Fruit fly (Drosophila melanogaster): ENCODE data around the gene Or1a.
A peak's percentile ranks its signal among the peaks of the same experiment; 100 is the strongest.

Or1a gene

DNA sequence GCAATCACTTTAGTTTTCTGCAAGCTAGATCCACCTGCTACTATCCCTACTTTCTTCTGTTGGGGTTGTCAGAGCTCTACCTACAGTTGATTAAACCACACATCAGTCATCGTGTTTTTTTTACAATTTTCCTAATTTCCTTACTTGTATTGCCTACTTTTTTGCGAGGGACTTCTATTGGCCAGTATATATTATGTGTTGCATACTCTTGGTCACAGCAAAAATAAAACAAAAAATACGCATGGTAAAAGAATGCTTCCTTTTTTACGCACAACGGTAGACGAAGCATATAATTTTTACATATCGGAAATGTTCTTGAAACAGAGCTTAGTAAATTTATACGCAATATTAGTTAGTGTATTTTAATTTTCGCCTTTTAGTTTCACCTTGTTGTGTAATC is 46.5 kb downstream of the Or1a start (continued):
- TF ChIP-seq CG8319 (GFP tag; optimal IDR thresholded peaks at IDR 0.05) (no peak), CG16779 (tag; optimal IDR thresholded peaks at IDR 0.05) (peak; percentile 51), Ets21C (GFP tag; optimal IDR thresholded peaks at IDR 0.05) (no peak), Hr4 (GFP tag; optimal IDR thresholded peaks at IDR 0.05) (no peak), Met (GFP tag; optimal IDR thresholded peaks at IDR 0.05) (no peak), net (GFP tag; optimal IDR thresholded peaks at IDR 0.05) (peak; percentile 70), svp (GFP tag) (no peak), CG6276 (GFP tag; optimal IDR thresholded peaks at IDR 0.05) (peak; percentile 35), cyc (GFP tag; optimal IDR thresholded peaks at IDR 0.05) (no peak), CG6854 (GFP tag; optimal IDR thresholded peaks at IDR 0.05) (peak; percentile 11), CG11902 (GFP tag; optimal IDR thresholded peaks at IDR 0.05) (no peak), Smox (GFP tag; optimal IDR thresholded peaks at IDR 0.05) (no peak), Gug (GFP tag; IDR thresholded peaks at IDR 0.05) (peak; percentile 72), ss (GFP tag; optimal IDR thresholded peaks at IDR 0.05) (peak in 1 of 2 experiments; percentile 56), CG3032 (tag; optimal IDR thresholded peaks at IDR 0.05) (peak; percentile 75), CG7368 (GFP tag; optimal IDR thresholded peaks at IDR 0.05) (no peak), vri (GFP tag; optimal IDR thresholded peaks at IDR 0.05) (no peak), salr (GFP tag; optimal IDR thresholded peaks at IDR 0.05) (peak; percentile 34 to 82), CG8119 (GFP tag; IDR thresholded peaks at IDR 0.05) (0 out of 3 replicates have a peak, but pooled peaks have one; percentile 39)

DNA sequence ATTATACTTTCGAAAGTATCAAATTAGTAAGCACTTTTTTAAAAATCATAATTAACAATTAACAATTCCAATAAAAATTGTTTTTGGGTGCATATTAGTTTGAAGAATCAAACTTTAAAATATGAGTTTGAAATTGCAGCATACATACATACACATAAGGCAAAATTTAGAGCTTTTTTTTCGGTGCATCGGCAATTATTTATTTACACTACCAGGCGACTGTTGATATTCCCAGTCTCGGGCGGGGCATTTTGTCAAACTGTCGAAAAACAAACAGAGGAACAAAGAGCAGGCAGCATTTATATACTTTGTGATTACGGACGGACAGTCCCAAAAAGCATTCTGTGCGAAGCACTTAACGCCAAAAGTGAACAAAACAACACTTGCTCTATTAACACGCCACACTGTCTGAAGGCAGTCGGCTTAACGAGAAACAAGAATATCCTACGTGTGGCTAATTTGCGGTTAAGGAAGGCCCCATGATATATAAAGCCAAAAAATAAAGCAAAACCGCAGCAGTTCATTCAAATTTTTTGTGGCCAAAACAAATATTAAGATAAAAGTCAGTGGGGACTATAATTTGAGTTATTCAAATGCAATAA is 47.3 kb downstream of the Or1a start:
- TF ChIP-seq esn (GFP tag; optimal IDR thresholded peaks at IDR 0.05) (peak; percentile 12), CG6276 (GFP tag; optimal IDR thresholded peaks at IDR 0.05) (no peak), Smox (GFP tag; optimal IDR thresholded peaks at IDR 0.05) (no peak), Eip78C (GFP tag) (peak; percentile 8), CG15336 (GFP tag; IDR thresholded peaks at IDR 0.05) (no peak), svp (GFP tag) (peak; percentile 57), fkh (GFP tag; optimal IDR thresholded peaks at IDR 0.05) (peak; percentile 42)

DNA sequence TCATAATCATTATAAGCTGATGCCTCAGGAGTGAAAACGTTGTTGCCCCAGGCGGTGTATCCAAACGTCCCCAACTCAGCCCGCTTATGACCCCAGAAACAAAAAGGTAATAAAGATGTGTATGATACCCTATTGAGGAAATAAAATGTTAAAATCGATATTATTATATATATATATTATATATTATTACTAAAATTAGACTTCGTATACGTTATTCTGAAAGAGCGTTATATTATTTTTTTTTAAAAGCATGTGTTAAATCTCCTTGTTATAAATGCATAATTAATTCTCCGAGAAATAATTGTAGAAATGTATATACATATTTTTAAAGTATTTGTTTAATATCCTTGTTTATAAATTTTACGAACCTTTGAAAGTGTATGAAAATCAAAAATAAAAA is 49.1 kb downstream of the Or1a start:
- TF ChIP-seq pdm3 (GFP tag; optimal IDR thresholded peaks at IDR 0.05) (no peak), CG8632 (GFP tag; optimal IDR thresholded peaks at IDR 0.05) (peak; percentile 54), CG15336 (GFP tag; IDR thresholded peaks at IDR 0.05) (0 out of 2 replicates have a peak, but pooled peaks have one; percentile 23), OdsH (GFP tag; optimal IDR thresholded peaks at IDR 0.05) (peak; percentile 1), CG32006 (GFP tag; optimal IDR thresholded peaks at IDR 0.05) (peak; percentile 72), CG34406 (GFP tag; optimal IDR thresholded peaks at IDR 0.05) (peak; percentile 51), CG3032 (tag; optimal IDR thresholded peaks at IDR 0.05) (peak; percentile 53), CG10669 (GFP tag; optimal IDR thresholded peaks at IDR 0.05) (no peak), dsx (GFP tag; optimal IDR thresholded peaks at IDR 0.05; ENCODE audit: poor library complexity, severe bottlenecking) (peak; percentile 39), CG6792 (GFP tag; optimal IDR thresholded peaks at IDR 0.05) (no peak), salr (GFP tag; optimal IDR thresholded peaks at IDR 0.05) (no peak), achi (GFP tag; optimal IDR thresholded peaks at IDR 0.05) (peak; percentile 28), fd59A (GFP tag; optimal IDR thresholded peaks at IDR 0.05) (no peak), Ets96B (tag; optimal IDR thresholded peaks at IDR 0.05) (peak; percentile 42), CG3919 (GFP tag; optimal IDR thresholded peaks at IDR 0.05) (no peak), Eip78C (GFP tag) (peak; percentile 55), topi (GFP tag; optimal IDR thresholded peaks at IDR 0.05) (no peak), CG8119 (GFP tag; IDR thresholded peaks at IDR 0.05) (peak; percentile 62; the same call in 2 of the 3 replicates)
